Worm (Caenorhabditis elegans): ENCODE measurements around the gene Y43F8B.7.

Y43F8B.7 gene

DNA sequence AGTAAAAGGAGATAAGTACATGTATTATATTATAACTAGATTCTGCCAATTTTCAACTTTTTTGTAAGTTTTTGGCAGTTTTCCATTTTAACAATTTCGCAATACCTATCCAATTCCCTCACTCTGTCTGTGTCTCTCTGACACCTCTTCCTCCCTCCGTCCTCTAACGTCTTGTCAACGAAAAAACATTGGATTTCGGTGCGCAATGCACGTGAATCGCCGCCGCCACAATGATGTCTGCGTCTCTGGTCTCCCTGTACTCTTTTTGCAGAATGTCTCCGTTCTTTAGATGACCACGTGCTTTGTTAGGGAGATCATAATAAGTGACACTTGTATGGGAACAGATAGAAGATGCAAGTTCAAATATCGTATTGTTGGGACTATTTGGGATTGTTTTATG, 38.6 kb downstream of the Y43F8B.7 start (continued):
- TF ChIP-seq pag-3 (tag; optimal IDR thresholded peaks at IDR 0.05; ENCODE audit: borderline replicate concordance) (no peak), pha-2 (tag; optimal IDR thresholded peaks at IDR 0.05) (peak; percentile 77), F13H6.1 (tag; optimal IDR thresholded peaks at IDR 0.05) (peak; percentile 18), ztf-16 (tag; optimal IDR thresholded peaks at IDR 0.05) (no peak), ceh-19 (GFP tag; optimal IDR thresholded peaks at IDR 0.05) (no peak), K09A11.1 (tag; optimal IDR thresholded peaks at IDR 0.05; ENCODE audit: insufficient read depth) (peak; percentile 48), T23F11.4 (GFP tag; optimal IDR thresholded peaks at IDR 0.05) (no peak), elt-2 (tag; optimal IDR thresholded peaks at IDR 0.05) (peak; percentile 40), K02D7.2 (tag; optimal IDR thresholded peaks at IDR 0.05) (no peak), nfya-1 (tag; optimal IDR thresholded peaks at IDR 0.05) (peak; percentile 84), fkh-6 (tag; optimal IDR thresholded peaks at IDR 0.05) (no peak), ceh-22 (tag; optimal IDR thresholded peaks at IDR 0.05) (no peak), pha-4 (tag; optimal IDR thresholded peaks at IDR 0.05) (no peak), nhr-232 (tag; optimal IDR thresholded peaks at IDR 0.05) (no peak), ceh-30 (tag; optimal IDR thresholded peaks at IDR 0.05) (peak; percentile 48), hlh-15 (tag; optimal IDR thresholded peaks at IDR 0.05) (no peak), madf-2 (tag; optimal IDR thresholded peaks at IDR 0.05) (no peak), pax-1 (tag; optimal IDR thresholded peaks at IDR 0.05) (peak; percentile 44), pros-1 (tag; optimal IDR thresholded peaks at IDR 0.05) (no peak), unc-42 (tag; optimal IDR thresholded peaks at IDR 0.05) (peak; percentile 74), lin-11 (tag; optimal IDR thresholded peaks at IDR 0.05) (no peak), ceh-24 (tag; optimal IDR thresholded peaks at IDR 0.05) (no peak), rnt-1 (tag; optimal IDR thresholded peaks at IDR 0.05) (peak; percentile 70), fkh-10 (GFP tag; optimal IDR thresholded peaks at IDR 0.05) (no peak), ref-2 (tag; optimal IDR thresholded peaks at IDR 0.05) (peak; percentile 71), nhr-11 (tag; optimal IDR thresholded peaks at IDR 0.05) (no peak), sox-4 (tag; optimal IDR thresholded peaks at IDR 0.05) (no peak), syd-9 (tag; optimal IDR thresholded peaks at IDR 0.05) (no peak), sox-2 (GFP tag; IDR thresholded peaks at IDR 0.05) (peak; percentile 8; the same call in 1 of the 2 replicates), tbx-7 (tag; optimal IDR thresholded peaks at IDR 0.05) (no peak)

DNA sequence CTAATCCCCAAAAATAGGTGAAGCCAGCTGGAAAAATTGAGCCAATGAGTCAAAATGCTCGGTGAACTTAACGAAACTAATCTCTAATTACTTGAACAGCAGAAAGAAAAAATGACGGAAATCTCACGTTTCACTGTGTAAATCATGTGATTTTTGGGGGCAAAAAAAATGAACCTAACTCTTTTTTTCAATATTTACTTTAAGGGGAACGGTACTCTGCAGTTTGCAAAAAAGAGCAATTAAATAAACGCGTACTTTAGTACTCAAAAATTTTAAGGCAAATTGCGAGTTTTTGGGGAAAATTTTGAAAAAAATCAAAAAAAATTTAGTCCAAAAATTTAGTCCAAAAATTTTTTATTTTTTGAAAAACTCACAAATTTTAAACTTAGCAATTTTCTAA, 40.5 kb downstream of the Y43F8B.7 start:
- TF ChIP-seq che-1 (tag; optimal IDR thresholded peaks at IDR 0.05), result no peak
- no peak for TF ChIP-seq ceh-14 (tag; optimal IDR thresholded peaks at IDR 0.05)
- TF ChIP-seq ceh-31 (tag; optimal IDR thresholded peaks at IDR 0.05), result no peak
- no peak for TF ChIP-seq elt-4 (tag; optimal IDR thresholded peaks at IDR 0.05)
- TF ChIP-seq pros-1 (tag; optimal IDR thresholded peaks at IDR 0.05), result no peak
- TF ChIP-seq K09A11.1 (tag; optimal IDR thresholded peaks at IDR 0.05; ENCODE audit: insufficient read depth), result no peak
- no peak for TF ChIP-seq dve-1 (tag; optimal IDR thresholded peaks at IDR 0.05)
- no peak for TF ChIP-seq madf-2 (tag; optimal IDR thresholded peaks at IDR 0.05)
- no peak for TF ChIP-seq syd-9 (tag; optimal IDR thresholded peaks at IDR 0.05)
- no peak for TF ChIP-seq ama-1 (optimal IDR thresholded peaks at IDR 0.05)
- no peak for TF ChIP-seq ceh-24 (tag; optimal IDR thresholded peaks at IDR 0.05)

DNA sequence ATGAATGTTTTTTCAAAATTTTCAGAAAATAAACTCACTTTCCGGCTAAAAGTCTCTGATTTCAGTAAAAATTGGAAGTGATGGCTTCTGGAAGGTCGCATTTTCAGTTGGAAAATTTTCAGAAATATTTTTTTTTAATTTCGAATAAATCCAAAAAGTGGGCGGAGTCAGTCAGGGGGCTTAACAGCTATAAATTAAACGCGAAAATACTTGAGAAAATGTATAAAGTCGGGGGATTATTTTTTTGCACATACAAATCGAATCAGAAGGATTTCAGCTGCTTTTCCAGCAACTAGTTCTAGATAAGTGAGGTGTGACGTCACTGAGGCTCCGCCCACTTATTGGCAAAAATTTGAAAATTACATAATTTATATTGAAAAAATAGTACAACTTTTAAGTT, 42.4 kb downstream of the Y43F8B.7 start, which contains the start of gene Y43F8B.2:
Gene Y43F8B.2, minus strand, starts transcription at position 101 of the 400 bp plus-strand sequence.
- TF ChIP-seq dve-1 (tag; optimal IDR thresholded peaks at IDR 0.05), result no peak

DNA sequence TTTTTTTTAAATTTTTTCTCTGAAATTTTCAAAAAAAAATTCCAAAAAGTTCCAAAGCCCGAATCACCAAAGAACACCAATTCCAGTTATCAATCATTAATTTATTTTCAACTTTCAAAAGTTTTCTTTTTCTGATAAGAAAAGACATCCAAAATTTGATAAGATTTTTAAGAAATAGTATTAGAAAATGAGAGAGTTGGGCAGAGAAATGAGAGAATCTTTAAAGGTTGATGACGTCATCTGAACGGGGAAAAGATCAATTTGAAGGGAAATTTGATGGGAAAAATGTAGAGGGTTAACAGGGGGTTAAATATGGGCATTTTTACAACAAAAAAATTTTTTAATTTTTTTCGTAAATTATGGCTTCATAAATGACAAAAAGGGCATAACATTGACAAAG, 42.9 kb downstream of the Y43F8B.7 start:
- TF ChIP-seq elt-2 (tag; optimal IDR thresholded peaks at IDR 0.05), result peak; percentile 86
- no peak for TF ChIP-seq hlh-6 (tag; optimal IDR thresholded peaks at IDR 0.05)
- TF ChIP-seq pat-9 (tag; optimal IDR thresholded peaks at IDR 0.05), result no peak
- TF ChIP-seq sox-4 (tag; optimal IDR thresholded peaks at IDR 0.05), result no peak

Measured in whole organism, late embryonic.